Worm (Caenorhabditis elegans) whole organism, young adult: ENCODE data around the gene acr-23.

Experiments
- B0261.1 ChIP-seq: sonication (generic microtip); optimal IDR thresholded peaks from 2 replicates; lab custom pipeline; 2016; ENCODE audit warnings: mild to moderate bottlenecking, missing genetic modification characterization, moderate library complexity, missing compliant biosample characterization
- B0336.3 ChIP-seq: fragments of 200-800 bp; sonication (Bioruptor generic); IDR thresholded peaks from 2 replicates; pipeline ENCODE4 v1.3.6; 2022; ENCODE audit warnings: missing genetic modification characterization, missing compliant biosample characterization
- C06A6.2 ChIP-seq: fragments of 200-800 bp; sonication (Bioruptor generic); conservative IDR thresholded peaks from 2 replicates; pipeline ENCODE4 v1.3.6; 2022; ENCODE audit warnings: missing genetic modification characterization, missing compliant biosample characterization
- D2030.7 ChIP-seq: fragments of 200-800 bp; sonication (Bioruptor generic); IDR thresholded peaks from 2 replicates; pipeline ENCODE4 v1.3.6; 2022; ENCODE audit warnings: missing genetic modification reagents, missing genetic modification characterization, missing compliant biosample characterization
- T07F8.4 ChIP-seq: sonication (generic microtip); optimal IDR thresholded peaks from 2 replicates; lab custom pipeline; 2016; ENCODE audit warnings: mild to moderate bottlenecking, missing genetic modification characterization, moderate library complexity, missing compliant biosample characterization
- Y53F4B.3 ChIP-seq: fragments of 200-800 bp; sonication (Bioruptor generic); IDR thresholded peaks from 2 replicates; pipeline ENCODE4 v1.3.6; 2022; ENCODE audit warnings: missing genetic modification reagents, missing genetic modification characterization, missing compliant biosample characterization
- atf-7 ChIP-seq: sonication (generic microtip); optimal IDR thresholded peaks from 2 replicates; lab custom pipeline; 2017; ENCODE audit warnings: mild to moderate bottlenecking, missing genetic modification characterization, missing compliant biosample characterization
- attf-5 ChIP-seq: fragments of 200-800 bp; sonication (Bioruptor generic); optimal IDR thresholded peaks from 2 replicates; lab custom pipeline; 2018; ENCODE audit warnings: mild to moderate bottlenecking, missing genetic modification characterization, missing compliant biosample characterization
- cebp-1 ChIP-seq, 2 experiments: fragments of 200-800 bp in 1 of 2; sonication (Bioruptor generic) in 1 of 2; sonication (generic microtip) in 1 of 2; IDR thresholded peaks in 1 of 2; optimal IDR thresholded peaks in 1 of 2; 2 replicates each; pipeline versions ENCODE4 v1.3.6 to Lab custom; 2017 to 2022; ENCODE audit warnings: missing compliant biosample characterization in 2 of 2, missing genetic modification characterization in 2 of 2, mild to moderate bottlenecking in 1 of 2, missing genetic modification reagents in 1 of 2, moderate library complexity in 1 of 2
- ceh-79 ChIP-seq: sonication (generic microtip); optimal IDR thresholded peaks from 2 replicates; lab custom pipeline; 2017; ENCODE audit warnings: mild to moderate bottlenecking, missing genetic modification characterization, missing compliant biosample characterization
- dox-1 ChIP-seq: fragments of 200-800 bp; sonication (Bioruptor generic); IDR thresholded peaks from 2 replicates; pipeline ENCODE4 v1.3.6; 2022; ENCODE audit warnings: missing genetic modification reagents, missing genetic modification characterization, missing compliant biosample characterization
- efl-1 ChIP-seq: fragments of 150-350 bp; optimal IDR thresholded peaks from 2 replicates; lab custom pipeline; 2014; ENCODE audit warnings: missing biosample characterization, missing genetic modification reagents, missing genetic modification characterization
- egl-18 ChIP-seq: fragments of 200-800 bp; sonication (Bioruptor generic); IDR thresholded peaks from 2 replicates; pipeline ENCODE4 v1.3.6; 2022; ENCODE audit warnings: missing genetic modification reagents, missing genetic modification characterization, missing compliant biosample characterization
- gei-17 ChIP-seq: fragments of 200-800 bp; sonication (Bioruptor generic); optimal IDR thresholded peaks from 2 replicates; lab custom pipeline; 2018; ENCODE audit warnings: mild to moderate bottlenecking, missing genetic modification characterization, missing compliant biosample characterization
- him-1 ChIP-seq: sonication (generic microtip); optimal IDR thresholded peaks from 2 replicates; lab custom pipeline; 2016; ENCODE audit warnings: missing genotype, missing genetic modification reagents, missing genetic modification characterization, missing compliant biosample characterization
- hrde-1 ChIP-seq: sonication (generic microtip); optimal IDR thresholded peaks from 2 replicates; lab custom pipeline; 2016; ENCODE audit warnings: missing genetic modification characterization, mild to moderate bottlenecking, missing compliant biosample characterization, moderate library complexity, missing genotype, missing genetic modification reagents, borderline replicate concordance
- let-526 ChIP-seq: fragments of 200-800 bp; sonication (Bioruptor generic); IDR thresholded peaks from 2 replicates; pipeline ENCODE4 v1.3.6; 2022; ENCODE audit warnings: missing genetic modification reagents, missing genetic modification characterization, missing compliant biosample characterization
- let-607 ChIP-seq, 2 experiments: fragments of 200-800 bp in 1 of 2; sonication (Bioruptor generic) in 1 of 2; sonication (generic microtip) in 1 of 2; optimal IDR thresholded peaks; 2 replicates each; lab custom pipeline; 2016 to 2018; ENCODE audit warnings: mild to moderate bottlenecking in 2 of 2, missing compliant biosample characterization in 2 of 2, missing genetic modification characterization in 2 of 2, moderate library complexity in 2 of 2, missing genotype in 1 of 2
- lin-54 ChIP-seq: fragments of 200-800 bp; sonication (Bioruptor generic); optimal IDR thresholded peaks from 2 replicates; lab custom pipeline; 2018; ENCODE audit warnings: mild to moderate bottlenecking, missing genetic modification characterization, missing compliant biosample characterization
- lir-1 ChIP-seq: fragments of 200-800 bp; sonication (Bioruptor generic); conservative IDR thresholded peaks from 2 replicates; pipeline ENCODE4 v1.3.6; 2022; ENCODE audit warnings: missing genetic modification reagents, missing genetic modification characterization, missing compliant biosample characterization
- madf-10 ChIP-seq: sonication (generic microtip); optimal IDR thresholded peaks from 2 replicates; lab custom pipeline; 2016; ENCODE audit warnings: mild to moderate bottlenecking, missing genetic modification characterization, missing compliant biosample characterization
- madf-6 ChIP-seq: fragments of 200-800 bp; sonication (Bioruptor generic); IDR thresholded peaks from 2 replicates; pipeline ENCODE4 v1.3.6; 2022; ENCODE audit warnings: missing genetic modification reagents, missing genetic modification characterization, missing compliant biosample characterization
- madf-8 ChIP-seq: fragments of 200-800 bp; sonication (Bioruptor generic); conservative IDR thresholded peaks from 2 replicates; pipeline ENCODE4 v1.3.6; 2022; ENCODE audit warnings: missing genetic modification reagents, missing genetic modification characterization, missing compliant biosample characterization
- nfya-2 ChIP-seq: fragments of 200-800 bp; sonication (Bioruptor generic); IDR thresholded peaks from 2 replicates; pipeline ENCODE4 v1.3.6; 2022; ENCODE audit warnings: missing genetic modification reagents, missing genetic modification characterization, missing compliant biosample characterization
- nfyb-1 ChIP-seq: fragments of 200-800 bp; sonication (Bioruptor generic); IDR thresholded peaks from 2 replicates; pipeline ENCODE4 v1.3.6; 2022; ENCODE audit warnings: missing genetic modification reagents, missing genetic modification characterization, missing compliant biosample characterization
- nhr-27 ChIP-seq: fragments of 200-800 bp; sonication (Bioruptor generic); optimal IDR thresholded peaks from 2 replicates; lab custom pipeline; 2018; ENCODE audit warnings: mild to moderate bottlenecking, missing genetic modification characterization, moderate library complexity, missing compliant biosample characterization
- nhr-80 ChIP-seq: sonication (generic microtip); optimal IDR thresholded peaks from 2 replicates; lab custom pipeline; 2016; ENCODE audit warnings: missing genetic modification characterization, missing compliant biosample characterization
- nhr-90 ChIP-seq: sonication (generic microtip); optimal IDR thresholded peaks from 2 replicates; lab custom pipeline; 2016; ENCODE audit warnings: missing genotype, mild to moderate bottlenecking, missing genetic modification characterization, missing compliant biosample characterization
- pha-4 ChIP-seq: fragments of 150-350 bp; sonication (generic microtip); optimal IDR thresholded peaks from 2 replicates; lab custom pipeline; 2014; ENCODE audit warnings: missing biosample characterization, missing genetic modification reagents, missing genetic modification characterization
- rcor-1 ChIP-seq: fragments of 200-800 bp; sonication (Bioruptor generic); IDR thresholded peaks from 2 replicates; pipeline ENCODE4 v1.3.6; 2022; ENCODE audit warnings: missing genetic modification reagents, missing genetic modification characterization, missing compliant biosample characterization
- sea-2 ChIP-seq: fragments of 200-800 bp; sonication (Bioruptor generic); IDR thresholded peaks from 2 replicates; pipeline ENCODE4 v1.3.6; 2022; ENCODE audit warnings: missing genetic modification characterization, missing compliant biosample characterization
- snpc-1.3 ChIP-seq: sonication (generic microtip); optimal IDR thresholded peaks from 2 replicates; lab custom pipeline; 2017; ENCODE audit warnings: missing genetic modification characterization, mild to moderate bottlenecking, missing compliant biosample characterization, antibody characterized with exemption, moderate library complexity, missing genotype, missing genetic modification reagents; ENCODE audit not compliant: insufficient read depth
- snpc-4 ChIP-seq, 5 experiments: fragments of 150-350 bp in 1 of 5; sonication (generic microtip) in 4 of 5; optimal IDR thresholded peaks; 2 replicates each; lab custom pipeline; 2014 to 2018; ENCODE audit warnings: missing genetic modification characterization in 5 of 5, missing biosample characterization in 3 of 5, antibody characterized with exemption in 2 of 5, mild to moderate bottlenecking in 2 of 5, missing compliant biosample characterization in 2 of 5, missing genotype in 2 of 5, moderate library complexity in 2 of 5, missing genetic modification reagents in 1 of 5
- tbp1 ChIP-seq: fragments of 200-800 bp; sonication (Bioruptor generic); optimal IDR thresholded peaks from 2 replicates; lab custom pipeline; 2018; ENCODE audit warnings: mild to moderate bottlenecking, missing genetic modification characterization, missing compliant biosample characterization
- unc-62 ChIP-seq: fragments of 150-350 bp; optimal IDR thresholded peaks from 2 replicates; lab custom pipeline; 2014; ENCODE audit warnings: missing biosample characterization, missing genetic modification reagents, missing genetic modification characterization
- ztf-22 ChIP-seq: fragments of 200-800 bp; sonication (Bioruptor generic); optimal IDR thresholded peaks from 2 replicates; lab custom pipeline; 2018; ENCODE audit warnings: mild to moderate bottlenecking, missing genetic modification characterization, moderate library complexity, missing compliant biosample characterization

acr-23 gene

DNA sequence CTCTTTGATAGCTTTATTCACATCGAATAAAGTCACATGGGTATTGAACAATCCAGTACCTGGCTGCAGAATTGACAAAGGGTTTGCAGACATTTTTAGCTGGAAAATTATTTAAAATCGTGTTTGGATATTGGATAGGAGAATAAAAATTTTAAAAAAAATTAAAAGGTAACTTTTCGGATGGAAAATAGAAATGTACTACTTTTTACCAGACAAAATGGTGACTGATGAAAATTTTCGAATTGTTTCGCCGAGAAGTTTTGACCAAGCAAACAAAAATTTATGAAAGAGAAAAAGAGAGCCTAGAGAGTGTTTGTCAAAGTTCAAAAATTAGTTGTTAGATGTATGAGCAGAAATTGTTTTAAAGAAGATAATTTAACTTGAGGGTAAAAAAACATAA, 11.5 kb downstream of the acr-23 start, which contains the start of gene F59B1.10:
Gene F59B1.10, minus strand, starts transcription at position 101 of the 400 bp plus-strand sequence.
- TF ChIP-seq B0261.1 = no peak
- TF ChIP-seq dox-1 (GFP tag; lab: Robert Waterston, UW) = no peak
- no peak for TF ChIP-seq Y53F4B.3 (GFP tag; lab: Robert Waterston, UW)
- TF ChIP-seq rcor-1 (GFP tag; lab: Robert Waterston, UW) = no peak
- TF ChIP-seq snpc-1.3 = no peak
- no peak for TF ChIP-seq madf-6 (GFP tag; lab: Robert Waterston, UW)
- TF ChIP-seq T07F8.4 (tag; lab: Kevin White, UChicago) = no peak
- no peak for TF ChIP-seq D2030.7 (GFP tag; lab: Robert Waterston, UW)
- TF ChIP-seq madf-8 (GFP tag; lab: Robert Waterston, UW) = no peak
- no peak for TF ChIP-seq unc-62
- TF ChIP-seq ceh-79 (tag; lab: Kevin White, UChicago) = no peak
- TF ChIP-seq C06A6.2 (GFP tag; lab: Robert Waterston, UW) = no peak
- no peak for TF ChIP-seq madf-10
- TF ChIP-seq lir-1 (GFP tag; lab: Robert Waterston, UW) = no peak
- no peak for TF ChIP-seq nfya-2 (GFP tag; lab: Robert Waterston, UW)
- no peak for TF ChIP-seq atf-7 (tag; lab: Kevin White, UChicago)
- no peak for TF ChIP-seq ztf-22
- no peak for TF ChIP-seq efl-1 (GFP tag; lab: Kevin White, UChicago)
- TF ChIP-seq, all 124 proteins: peak for 0

DNA sequence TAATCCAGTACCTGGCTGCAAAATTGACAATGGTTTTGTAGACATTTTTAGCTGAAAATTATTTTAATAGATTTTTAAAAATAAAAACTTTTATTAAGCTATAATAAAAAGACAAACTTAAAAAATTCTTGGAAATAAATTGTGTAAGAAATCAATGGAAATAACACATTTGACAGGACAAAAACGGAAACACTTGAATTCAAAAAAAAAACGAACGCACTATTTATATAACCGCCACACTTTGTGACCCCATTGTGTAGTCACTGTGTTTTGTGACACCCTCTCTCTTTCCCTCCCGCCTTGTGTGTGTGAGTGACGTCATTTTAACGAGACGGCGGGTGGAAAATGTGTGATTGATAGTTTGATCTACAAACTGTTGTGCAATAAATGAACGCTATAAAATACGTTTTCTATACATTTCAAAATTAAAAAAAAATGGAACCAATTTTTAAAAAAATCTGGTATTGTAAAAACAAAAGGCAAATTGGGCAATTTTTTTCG, 15.1 kb downstream of the acr-23 start, which contains the start of gene F59B1.8:
Gene F59B1.8, minus strand, starts transcription at position 51 of the 501 bp plus-strand sequence.
- peak; percentile 8 for TF ChIP-seq efl-1 (GFP tag; lab: Kevin White, UChicago)
- peak; percentile 60 for TF ChIP-seq madf-10
- TF ChIP-seq dox-1 (GFP tag; lab: Robert Waterston, UW) = peak; percentile 49; the same call in 1 of the 2 replicates
- peak; percentile 99 for TF ChIP-seq atf-7 (tag; lab: Kevin White, UChicago)
- TF ChIP-seq attf-5 (GFP tag; lab: Kevin White, UChicago) = peak; percentile 14
- no peak for TF ChIP-seq pha-4 (tag; lab: Kevin White, UChicago)
- peak; percentile 1 for TF ChIP-seq gei-17 (GFP tag; lab: Kevin White, UChicago)
- TF ChIP-seq rcor-1 (GFP tag; lab: Robert Waterston, UW) = no peak
- peak; percentile 56 for TF ChIP-seq tbp1
- peak; percentile 92 for TF ChIP-seq unc-62
- TF ChIP-seq ztf-22 = peak; percentile 45
- no peak for TF ChIP-seq snpc-4 (GFP tag; optimal IDR thresholded peaks at IDR 0.05; lab: Kevin White, UChicago)
- peak in 1 of 4 experiments; percentile 59 for TF ChIP-seq snpc-4 (tag; optimal IDR thresholded peaks at IDR 0.05; lab: Kevin White, UChicago)
- peak; percentile 83 for TF ChIP-seq nhr-80
- no peak for TF ChIP-seq nhr-27 (tag; lab: Kevin White, UChicago)
- peak; percentile 23 for TF ChIP-seq nhr-90 (tag; lab: Kevin White, UChicago)
- 0 out of 2 replicates have a peak, but pooled peaks have one; percentile 9 for TF ChIP-seq let-526
- TF ChIP-seq him-1 (tag; lab: Kevin White, UChicago) = no peak
- no peak for TF ChIP-seq hrde-1 (tag; lab: Kevin White, UChicago)
- TF ChIP-seq lin-54 (GFP tag; lab: Kevin White, UChicago) = peak; percentile 14
- TF ChIP-seq nfyb-1 (GFP tag; lab: Robert Waterston, UW) = 0 out of 2 replicates have a peak, but pooled peaks have one; percentile 14
- peak; percentile 47; the same call in 1 of the 2 replicates for TF ChIP-seq cebp-1 (GFP tag; IDR thresholded peaks at IDR 0.05; lab: Robert Waterston, UW)
- TF ChIP-seq cebp-1 (tag; optimal IDR thresholded peaks at IDR 0.05; lab: Kevin White, UChicago) = peak; percentile 74
- TF ChIP-seq let-607 (tag; optimal IDR thresholded peaks at IDR 0.05; lab: Kevin White, UChicago) = peak in 1 of 2 experiments; percentile 23
- TF ChIP-seq egl-18 (GFP tag; lab: Robert Waterston, UW) = no peak
- TF ChIP-seq B0336.3 (GFP tag; lab: Robert Waterston, UW) = 0 out of 2 replicates have a peak, but pooled peaks have one; percentile 20
- no peak for TF ChIP-seq sea-2 (GFP tag; lab: Robert Waterston, UW)
